Fruit fly (Drosophila melanogaster) whole organism, embryonic: ENCODE data around the gene CG5644.

ENCODE experiments used
- ATbp ChIP-seq: fragments of 200-800 bp; sonication (Bioruptor generic); optimal IDR thresholded peaks from 2 replicates; lab custom pipeline; 2017; ENCODE audit warnings: missing biosample characterization, mild to moderate bottlenecking, missing genetic modification characterization, missing genetic modification reagents
- BtbVII ChIP-seq: fragments of 200-800 bp; sonication (Bioruptor generic); optimal IDR thresholded peaks from 3 replicates; lab custom pipeline; 2017; ENCODE audit warnings: missing biosample characterization, mild to moderate bottlenecking, missing genetic modification characterization
- CG10654 ChIP-seq: fragments of 200-800 bp; sonication (Bioruptor generic); optimal IDR thresholded peaks from 2 replicates; lab custom pipeline; 2016; ENCODE audit warnings: missing biosample characterization, missing genetic modification characterization
- CG11085 ChIP-seq: fragments of 200-800 bp; sonication (Bioruptor generic); IDR thresholded peaks from 2 replicates; pipeline ENCODE4 v1.3.6; 2022; ENCODE audit warnings: missing biosample characterization, missing genetic modification characterization
- CG11504 ChIP-seq: fragments of 200-800 bp; sonication (Bioruptor generic); optimal IDR thresholded peaks from 3 replicates; lab custom pipeline; 2019; ENCODE audit warnings: missing biosample characterization, mild to moderate bottlenecking, missing genetic modification characterization, moderate library complexity
- CG11696 ChIP-seq: fragments of 200-800 bp; sonication (Bioruptor generic); IDR thresholded peaks from 2 replicates; pipeline ENCODE4 v1.3.6; 2022; ENCODE audit warnings: missing biosample characterization, missing genetic modification characterization
- CG12299 ChIP-seq: fragments of 200-800 bp; sonication (Bioruptor generic); optimal IDR thresholded peaks from 2 replicates; lab custom pipeline; 2018; ENCODE audit warnings: missing biosample characterization, mild to moderate bottlenecking, missing genetic modification characterization
- CG14710 ChIP-seq: fragments of 200-800 bp; sonication (Bioruptor generic); optimal IDR thresholded peaks from 3 replicates; lab custom pipeline; 2019; ENCODE audit warnings: missing biosample characterization, mild to moderate bottlenecking, missing genetic modification characterization, moderate library complexity
- CG1529 ChIP-seq: fragments of 200-800 bp; sonication (Bioruptor generic); optimal IDR thresholded peaks from 3 replicates; lab custom pipeline; 2018; ENCODE audit warnings: missing biosample characterization, missing genetic modification characterization
- CG15514 ChIP-seq: fragments of 200-800 bp; sonication (Bioruptor generic); optimal IDR thresholded peaks from 3 replicates; lab custom pipeline; 2017; ENCODE audit warnings: missing biosample characterization, missing genetic modification characterization, mild to moderate bottlenecking, moderate library complexity, missing genetic modification reagents
- CG15601 ChIP-seq: fragments of 200-800 bp; sonication (Bioruptor generic); optimal IDR thresholded peaks from 3 replicates; lab custom pipeline; 2019; ENCODE audit warnings: missing biosample characterization, mild to moderate bottlenecking, missing genetic modification characterization, moderate library complexity
- CG1603 ChIP-seq: fragments of 200-800 bp; sonication (Bioruptor generic); optimal IDR thresholded peaks from 2 replicates; lab custom pipeline; 2019; ENCODE audit warnings: missing biosample characterization, mild to moderate bottlenecking, missing genetic modification characterization, moderate library complexity
- CG17912 ChIP-seq: fragments of 200-800 bp; sonication (Bioruptor generic); optimal IDR thresholded peaks from 2 replicates; lab custom pipeline; 2018; ENCODE audit warnings: missing biosample characterization, mild to moderate bottlenecking, missing genetic modification characterization
- CG5180 ChIP-seq: fragments of 200-800 bp; sonication (Bioruptor generic); optimal IDR thresholded peaks from 3 replicates; lab custom pipeline; 2017; ENCODE audit warnings: missing biosample characterization, missing genetic modification characterization, mild to moderate bottlenecking, moderate library complexity, missing genetic modification reagents
- CG6654 ChIP-seq: fragments of 200-800 bp; sonication (Bioruptor generic); optimal IDR thresholded peaks from 2 replicates; lab custom pipeline; 2017; ENCODE audit warnings: missing biosample characterization, mild to moderate bottlenecking, missing genetic modification characterization
- CG7372 ChIP-seq: fragments of 200-800 bp; sonication (Bioruptor generic); IDR thresholded peaks from 2 replicates; pipeline ENCODE4 v1.3.6; 2022; ENCODE audit warnings: missing biosample characterization, missing genetic modification characterization
- CG8281 ChIP-seq: fragments of 200-800 bp; sonication (Bioruptor generic); optimal IDR thresholded peaks from 2 replicates; lab custom pipeline; 2018; ENCODE audit warnings: missing biosample characterization, mild to moderate bottlenecking, missing genetic modification characterization, moderate library complexity
- CG8765 ChIP-seq: fragments of 200-800 bp; sonication (Bioruptor generic); IDR thresholded peaks from 2 replicates; pipeline ENCODE4 v1.3.6; 2022; ENCODE audit warnings: missing biosample characterization, missing genetic modification characterization
- CG9215 ChIP-seq: fragments of 200-800 bp; sonication (Bioruptor generic); IDR thresholded peaks from 2 replicates; pipeline ENCODE4 v1.3.6; 2022; ENCODE audit warnings: missing biosample characterization, missing genetic modification characterization
- CG9727 ChIP-seq: fragments of 200-800 bp; sonication (Bioruptor generic); optimal IDR thresholded peaks from 3 replicates; lab custom pipeline; 2017; ENCODE audit warnings: missing biosample characterization, mild to moderate bottlenecking, missing genetic modification characterization
- Dll ChIP-seq: fragments of 200-800 bp; sonication (Bioruptor generic); IDR thresholded peaks from 4 replicates; pipeline ENCODE4 v1.3.6; 2022; ENCODE audit warnings: missing biosample characterization, missing genetic modification characterization; ENCODE audit not compliant: partially characterized antibody
- Dref ChIP-seq: fragments of 200-800 bp; sonication (Bioruptor generic); IDR thresholded peaks from 2 replicates; pipeline ENCODE4 v1.3.6; 2022; ENCODE audit warnings: missing biosample characterization, missing genetic modification characterization
- E2f1 ChIP-seq: fragments of 200-800 bp; sonication (Bioruptor generic); IDR thresholded peaks from 2 replicates; pipeline ENCODE4 v1.3.6; 2022; ENCODE audit warnings: missing biosample characterization, missing genetic modification characterization
- E2f2 ChIP-seq: fragments of 200-800 bp; sonication (Bioruptor generic); IDR thresholded peaks from 2 replicates; pipeline ENCODE4 v1.3.6; 2022; ENCODE audit warnings: missing biosample characterization, missing genetic modification characterization
- HLH4C ChIP-seq: fragments of 200-800 bp; sonication (Bioruptor generic); IDR thresholded peaks from 3 replicates; pipeline ENCODE4 v1.3.6; 2022; ENCODE audit warnings: missing biosample characterization, missing genetic modification characterization; ENCODE audit not compliant: partially characterized antibody
- HmgD ChIP-seq: fragments of 200-800 bp; sonication (Bioruptor generic); optimal IDR thresholded peaks from 3 replicates; lab custom pipeline; 2016; ENCODE audit warnings: missing biosample characterization, missing genetic modification characterization
- HmgZ ChIP-seq: fragments of 200-800 bp; sonication (Bioruptor generic); optimal IDR thresholded peaks from 2 replicates; lab custom pipeline; 2018; ENCODE audit warnings: missing biosample characterization, mild to moderate bottlenecking, missing genetic modification characterization
- Lim3 ChIP-seq: fragments of 200-800 bp; sonication (Bioruptor generic); IDR thresholded peaks from 2 replicates; pipeline ENCODE4 v1.3.6; 2022; ENCODE audit warnings: missing biosample characterization, missing genetic modification characterization
- Myb ChIP-seq: fragments of 200-800 bp; sonication (Bioruptor generic); optimal IDR thresholded peaks from 2 replicates; lab custom pipeline; 2016; ENCODE audit warnings: missing biosample characterization, missing genetic modification characterization
- Optix ChIP-seq: fragments of 200-800 bp; sonication (Bioruptor generic); IDR thresholded peaks from 3 replicates; pipeline ENCODE4 v1.3.6; 2022; ENCODE audit warnings: missing biosample characterization, missing genetic modification characterization
- Rfx ChIP-seq: fragments of 200-800 bp; sonication (Bioruptor generic); IDR thresholded peaks from 2 replicates; pipeline ENCODE4 v1.3.6; 2022; ENCODE audit warnings: missing biosample characterization, missing genetic modification characterization
- Sry-δ ChIP-seq: fragments of 200-800 bp; sonication (Bioruptor generic); optimal IDR thresholded peaks from 2 replicates; lab custom pipeline; 2016; ENCODE audit warnings: missing biosample characterization, missing genetic modification characterization
- TFAM ChIP-seq: fragments of 200-800 bp; sonication (Bioruptor generic); optimal IDR thresholded peaks from 2 replicates; lab custom pipeline; 2017; ENCODE audit warnings: missing biosample characterization, missing genetic modification characterization, inconsistent platforms
- Taf1 ChIP-seq: fragments of 200-800 bp; sonication (Bioruptor generic); IDR thresholded peaks from 2 replicates; pipeline ENCODE4 v1.3.6; 2022; ENCODE audit warnings: missing biosample characterization, missing genetic modification characterization
- Trl ChIP-seq, 3 experiments: fragments of >200 bp in 2 of 3; fragments of 200-800 bp in 1 of 3; sonication (Bioruptor generic) in 1 of 3; optimal IDR thresholded peaks; 2 replicates in 1 of 3; 3 replicates in 2 of 3; lab custom pipeline; 2016 to 2017; ENCODE audit warnings: missing biosample characterization in 1 of 3, missing genetic modification characterization in 1 of 3
- ato ChIP-seq: fragments of 200-800 bp; sonication (Bioruptor generic); IDR thresholded peaks from 2 replicates; pipeline ENCODE4 v1.3.6; 2022; ENCODE audit warnings: missing biosample characterization, missing genetic modification characterization; ENCODE audit not compliant: partially characterized antibody
- br ChIP-seq: fragments of >200 bp; optimal IDR thresholded peaks from 2 replicates; lab custom pipeline; 2017
- chinmo ChIP-seq: fragments of 200-800 bp; sonication (Bioruptor generic); IDR thresholded peaks from 4 replicates; pipeline ENCODE4 v1.3.6; 2022; ENCODE audit warnings: missing biosample characterization, missing genetic modification characterization; ENCODE audit not compliant: partially characterized antibody
- dysf ChIP-seq: fragments of 200-800 bp; sonication (Bioruptor generic); IDR thresholded peaks from 3 replicates; pipeline ENCODE4 v1.3.6; 2022; ENCODE audit warnings: missing biosample characterization, missing genetic modification characterization
- ewg ChIP-seq: fragments of 200-800 bp; sonication (Bioruptor generic); optimal IDR thresholded peaks from 3 replicates; lab custom pipeline; 2017; ENCODE audit warnings: mild to moderate bottlenecking, missing biosample characterization, missing genetic modification reagents, missing genetic modification characterization
- gce ChIP-seq: fragments of 200-800 bp; sonication (Bioruptor generic); IDR thresholded peaks from 3 replicates; pipeline ENCODE4 v1.3.6; 2022; ENCODE audit warnings: missing biosample characterization, missing genetic modification characterization
- gem ChIP-seq: fragments of 200-800 bp; sonication (Bioruptor generic); optimal IDR thresholded peaks from 2 replicates; lab custom pipeline; 2019; ENCODE audit warnings: missing biosample characterization, mild to moderate bottlenecking, missing genetic modification characterization, moderate library complexity
- klu ChIP-seq: fragments of 200-800 bp; sonication (Bioruptor generic); IDR thresholded peaks from 2 replicates; pipeline ENCODE4 v1.3.6; 2022; ENCODE audit warnings: missing biosample characterization, missing genetic modification characterization
- kni ChIP-seq: fragments of 200-800 bp; sonication (Bioruptor generic); optimal IDR thresholded peaks from 3 replicates; lab custom pipeline; 2017; ENCODE audit warnings: mild to moderate bottlenecking, missing biosample characterization, missing genetic modification reagents, missing genetic modification characterization
- slbo ChIP-seq: fragments of 200-800 bp; sonication (Bioruptor generic); IDR thresholded peaks from 2 replicates; pipeline ENCODE4 v1.3.6; 2022; ENCODE audit warnings: missing biosample characterization, missing genetic modification characterization
- sob ChIP-seq: fragments of 200-800 bp; sonication (Bioruptor generic); IDR thresholded peaks from 2 replicates; pipeline ENCODE4 v1.3.6; 2022; ENCODE audit warnings: missing biosample characterization, missing genetic modification characterization
- tgo ChIP-seq: fragments of 200-800 bp; sonication (Bioruptor generic); IDR thresholded peaks from 3 replicates; pipeline ENCODE4 v1.3.6; 2022; ENCODE audit warnings: missing biosample characterization, missing genetic modification characterization
- tna ChIP-seq: fragments of 200-800 bp; sonication (Bioruptor generic); IDR thresholded peaks from 2 replicates; pipeline ENCODE4 v1.3.6; 2022; ENCODE audit warnings: missing biosample characterization, missing genetic modification characterization; ENCODE audit not compliant: partially characterized antibody
- trem ChIP-seq: fragments of 200-800 bp; optimal IDR thresholded peaks from 3 replicates; lab custom pipeline; 2019; ENCODE audit warnings: missing biosample characterization, mild to moderate bottlenecking, missing genetic modification characterization, moderate library complexity
- unc-4 ChIP-seq: fragments of 200-800 bp; sonication (Bioruptor generic); IDR thresholded peaks from 2 replicates; pipeline ENCODE4 v1.3.6; 2022; ENCODE audit warnings: missing biosample characterization, missing genetic modification characterization; ENCODE audit not compliant: partially characterized antibody
- zfh1 ChIP-seq: fragments of 200-800 bp; sonication (Bioruptor generic); IDR thresholded peaks from 3 replicates; pipeline ENCODE4 v1.3.6; 2022; ENCODE audit warnings: missing biosample characterization, missing genetic modification characterization

CG5644 gene

DNA sequence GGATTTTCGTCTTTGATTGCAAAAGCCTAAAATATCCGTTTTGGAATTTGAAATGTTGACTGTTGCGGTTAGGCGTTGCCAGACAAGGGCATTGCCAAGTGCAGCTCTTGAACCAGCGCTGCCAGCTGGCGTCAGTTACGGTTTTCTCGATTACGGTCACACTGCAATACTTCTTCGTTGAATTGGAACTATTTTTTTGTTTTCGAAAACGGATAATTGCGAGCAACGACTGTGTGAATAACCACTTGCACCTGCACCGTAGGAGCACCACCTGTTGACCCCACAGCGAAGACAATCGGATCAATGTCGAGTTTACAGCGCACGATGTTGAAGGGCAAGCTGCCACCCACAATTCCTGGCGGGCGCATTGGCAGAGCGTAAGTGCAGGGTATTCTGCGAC lies 6.9 kb upstream of the CG5644 start, which contains the start of gene CG5068 (continued):
- TF ChIP-seq gce (no peak), tgo (no peak), gem (tag; lab: Kevin White, UChicago) (no peak), Optix (GFP tag; lab: Robert Waterston, UW) (no peak), CG1603 (tag; lab: Kevin White, UChicago) (peak; percentile 74), dysf (GFP tag; lab: Robert Waterston, UW) (no peak), HmgZ (tag; lab: Kevin White, UChicago) (peak; percentile 14), Sry-δ (GFP tag; lab: Kevin White, UChicago) (peak; percentile 32), CG7372 (GFP tag; lab: Robert Waterston, UW) (no peak), CG9215 (GFP tag; lab: Robert Waterston, UW) (peak; percentile 100), HLH4C (GFP tag; lab: Robert Waterston, UW) (peak; percentile 31; the same call in 1 of the 3 replicates), TFAM (GFP tag; lab: Kevin White, UChicago) (no peak), Dll (GFP tag; lab: Robert Waterston, UW) (0 out of 4 replicates have a peak, but pooled peaks have one; percentile 17), Dref (GFP tag; lab: Robert Waterston, UW) (peak; percentile 33; the same call in 1 of the 2 replicates), CG15514 (peak; percentile 60), CG8765 (no peak), Myb (GFP tag; lab: Kevin White, UChicago) (peak; percentile 98), CG6654 (GFP tag; lab: Kevin White, UChicago) (no peak), CG11696 (GFP tag; lab: Robert Waterston, UW) (no peak), CG12299 (tag; lab: Kevin White, UChicago) (no peak), Lim3 (GFP tag; lab: Robert Waterston, UW) (no peak), unc-4 (GFP tag; lab: Robert Waterston, UW) (peak; percentile 21; the same call in 1 of the 2 replicates), CG11085 (GFP tag; lab: Robert Waterston, UW) (no peak), kni (no peak), br (lab: Kevin White, UChicago) (no peak), Trl (optimal IDR thresholded peaks at IDR 0.05; lab: Kevin White, UChicago) (no peak), Trl (GFP tag; optimal IDR thresholded peaks at IDR 0.05; lab: Kevin White, UChicago) (no peak), E2f1 (GFP tag; lab: Robert Waterston, UW) (no peak), ato (GFP tag; lab: Robert Waterston, UW) (peak; percentile 13), ewg (GFP tag; lab: Kevin White, UChicago) (peak; percentile 5), E2f2 (peak; percentile 83), tna (GFP tag; lab: Robert Waterston, UW) (peak; percentile 25; the same call in 1 of the 2 replicates), trem (tag; lab: Kevin White, UChicago) (peak; percentile 55), BtbVII (no peak), Rfx (GFP tag; lab: Robert Waterston, UW) (no peak), HmgD (GFP tag; lab: Kevin White, UChicago) (no peak), CG17912 (GFP tag; lab: Kevin White, UChicago) (peak; percentile 7)

DNA sequence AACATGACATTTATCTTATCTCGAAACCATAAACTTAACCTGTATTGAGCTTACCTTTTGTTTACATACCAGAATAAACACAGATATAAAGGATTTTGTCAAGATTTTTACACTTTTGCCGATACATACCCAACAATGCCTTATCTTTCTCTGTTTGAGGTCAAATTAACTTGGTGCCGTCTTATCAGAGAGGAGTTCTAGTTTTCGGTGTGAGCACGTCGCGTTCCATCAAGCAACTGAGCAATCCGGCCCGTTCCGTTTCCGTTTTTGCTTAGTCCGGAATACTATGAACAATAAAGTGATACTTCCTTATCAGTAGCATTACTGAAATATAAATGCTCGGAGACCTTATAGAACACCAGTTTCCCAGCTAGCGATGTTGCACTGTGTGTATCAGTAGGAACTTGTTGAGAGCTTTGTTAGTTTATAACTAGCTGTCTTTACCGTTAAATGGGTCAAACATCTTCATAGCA lies 6.2 kb upstream of the CG5644 start, which contains the start of gene Galk:
Galk (minus strand) TSS at position 244 of the 473 bp plus-strand sequence.
- TF ChIP-seq sob (GFP tag; lab: Robert Waterston, UW) (peak; percentile 78), klu (GFP tag; lab: Robert Waterston, UW) (no peak), CG1529 (GFP tag; lab: Kevin White, UChicago) (peak; percentile 26), zfh1 (peak; percentile 53; the same call in 2 of the 3 replicates), CG11504 (peak; percentile 36), CG14710 (tag; lab: Kevin White, UChicago) (peak; percentile 1), CG10654 (GFP tag; lab: Kevin White, UChicago) (peak; percentile 22), CG5180 (GFP tag; lab: Kevin White, UChicago) (peak; percentile 45), CG15601 (peak; percentile 82), CG8281 (tag; lab: Kevin White, UChicago) (peak; percentile 42), Taf1 (peak; percentile 79), slbo (GFP tag; lab: Robert Waterston, UW) (peak; percentile 90), chinmo (no peak), CG9727 (GFP tag; lab: Kevin White, UChicago) (peak; percentile 22), ATbp (peak; percentile 83)
